Fruit fly (Drosophila melanogaster): ENCODE measurements around the gene Send2.
A peak's percentile ranks its signal among the peaks of the same experiment; 100 is the strongest.

Gene Send2

DNA sequence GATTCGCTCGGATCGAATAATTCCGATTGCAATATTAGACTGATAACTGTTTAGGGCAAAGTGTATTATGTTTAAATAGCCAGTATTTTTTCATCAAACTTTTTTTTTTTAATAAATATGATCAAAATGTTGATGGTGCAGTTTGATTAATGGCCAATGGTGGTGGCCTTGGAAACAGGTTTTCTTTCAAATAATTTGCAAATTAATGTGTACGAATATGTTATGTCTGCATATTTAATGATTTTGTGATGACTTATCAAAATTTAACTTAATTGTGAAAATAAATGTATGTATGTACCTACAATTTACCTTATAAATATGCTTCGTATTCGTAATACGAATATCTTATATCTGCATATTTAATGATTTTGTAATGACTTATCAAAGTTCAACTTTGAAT, 14.8 kb upstream of the Send2 start:
- no peak for TF ChIP-seq Hr78 (GFP tag; optimal IDR thresholded peaks at IDR 0.05)
- TF ChIP-seq Dfd (GFP tag; optimal IDR thresholded peaks at IDR 0.05), result no peak
- TF ChIP-seq HLH106 (tag; optimal IDR thresholded peaks at IDR 0.05), result no peak
- TF ChIP-seq foxo (GFP tag; optimal IDR thresholded peaks at IDR 0.05), result no peak
- TF ChIP-seq woc (GFP tag; optimal IDR thresholded peaks at IDR 0.05), result no peak
- no peak for TF ChIP-seq pan (optimal IDR thresholded peaks at IDR 0.05)
- no peak for TF ChIP-seq jim (GFP tag; optimal IDR thresholded peaks at IDR 0.05)
- no peak for TF ChIP-seq psq (GFP tag; optimal IDR thresholded peaks at IDR 0.05)
- no peak for TF ChIP-seq Sp1 (GFP tag; optimal IDR thresholded peaks at IDR 0.05)
- TF ChIP-seq Abd-B (GFP tag; optimal IDR thresholded peaks at IDR 0.05), result no peak
- TF ChIP-seq Mio (GFP tag; optimal IDR thresholded peaks at IDR 0.05), result no peak
- no peak for TF ChIP-seq h (GFP tag; optimal IDR thresholded peaks at IDR 0.05)
- no peak for TF ChIP-seq Dif (GFP tag; optimal IDR thresholded peaks at IDR 0.05; ENCODE audit: partially characterized antibody)
- TF ChIP-seq dmrt93B (GFP tag; optimal IDR thresholded peaks at IDR 0.05), result no peak
- TF ChIP-seq Vsx2 (GFP tag; optimal IDR thresholded peaks at IDR 0.05; ENCODE audit: partially characterized antibody), result no peak
- TF ChIP-seq lola (GFP tag; optimal IDR thresholded peaks at IDR 0.05), result no peak
- TF ChIP-seq CrebA (GFP tag; optimal IDR thresholded peaks at IDR 0.05; ENCODE audit: borderline replicate concordance), result no peak
- TF ChIP-seq OdsH (GFP tag; optimal IDR thresholded peaks at IDR 0.05), result no peak

DNA sequence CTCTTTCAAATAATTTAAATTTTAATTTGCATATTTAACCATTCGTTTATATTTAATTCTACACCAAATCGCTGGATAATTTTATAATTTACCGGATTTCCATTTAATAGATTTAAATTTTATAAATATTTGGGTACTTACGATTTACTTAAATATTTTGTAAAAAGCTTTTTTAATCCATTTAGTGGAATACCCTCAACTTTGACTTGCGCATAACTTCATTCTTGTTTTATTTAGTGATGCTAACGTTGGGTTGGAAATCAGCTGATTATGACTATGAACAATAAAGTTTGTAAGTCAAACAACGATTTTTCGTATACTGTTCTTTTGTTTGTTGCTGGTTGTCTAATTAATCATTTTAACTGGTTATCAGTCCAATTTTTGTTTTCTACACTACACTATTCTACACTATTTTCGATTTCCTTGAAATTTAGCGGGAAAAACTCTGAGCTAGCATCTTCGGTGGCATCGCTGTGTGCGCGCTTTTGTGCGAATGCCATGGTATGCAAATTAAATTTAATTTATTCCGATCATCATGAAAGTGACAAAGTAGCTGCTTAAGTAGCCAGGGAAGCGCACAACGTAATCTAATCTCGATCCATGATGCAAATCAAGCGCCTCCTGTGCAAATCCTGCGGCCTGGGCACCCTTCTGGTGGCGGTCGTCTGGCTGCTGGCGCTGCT, 12.4 kb upstream of the Send2 start, which contains the start of gene Pgant35A:
TSS of gene Pgant35A (plus strand) at position 473 of the 683 bp plus-strand sequence.
- TF ChIP-seq br (GFP tag; optimal IDR thresholded peaks at IDR 0.05) (peak; percentile 34), Hr78 (GFP tag; optimal IDR thresholded peaks at IDR 0.05) (no peak), fru (GFP tag; optimal IDR thresholded peaks at IDR 0.05) (peak; percentile 30), brk (GFP tag; optimal IDR thresholded peaks at IDR 0.05) (peak; percentile 26), Dif (GFP tag; optimal IDR thresholded peaks at IDR 0.05; ENCODE audit: partially characterized antibody) (no peak), CrebA (GFP tag; optimal IDR thresholded peaks at IDR 0.05; ENCODE audit: borderline replicate concordance) (no peak), Abd-B (GFP tag; optimal IDR thresholded peaks at IDR 0.05) (no peak), Jra (GFP tag; optimal IDR thresholded peaks at IDR 0.05) (peak; percentile 13), pan (optimal IDR thresholded peaks at IDR 0.05) (no peak), ey (GFP tag; optimal IDR thresholded peaks at IDR 0.05) (peak; percentile 13), rgr (GFP tag; optimal IDR thresholded peaks at IDR 0.05) (peak; percentile 55), CG9705 (GFP tag; optimal IDR thresholded peaks at IDR 0.05) (no peak), Rel (GFP tag; optimal IDR thresholded peaks at IDR 0.05) (no peak), Rel (tag; optimal IDR thresholded peaks at IDR 0.05) (peak; percentile 24), woc (GFP tag; optimal IDR thresholded peaks at IDR 0.05) (peak; percentile 89), lola (GFP tag; optimal IDR thresholded peaks at IDR 0.05) (no peak), psq (GFP tag; optimal IDR thresholded peaks at IDR 0.05) (peak; percentile 27), Mio (GFP tag; optimal IDR thresholded peaks at IDR 0.05) (no peak), Hr83 (GFP tag; optimal IDR thresholded peaks at IDR 0.05; ENCODE audit: poor library complexity, severe bottlenecking) (no peak), jim (GFP tag; optimal IDR thresholded peaks at IDR 0.05) (no peak), HLH106 (tag; optimal IDR thresholded peaks at IDR 0.05) (peak; percentile 38), foxo (GFP tag; optimal IDR thresholded peaks at IDR 0.05) (peak in 1 of 2 experiments; percentile 44), Sp1 (GFP tag; optimal IDR thresholded peaks at IDR 0.05) (peak; percentile 34), Vsx2 (GFP tag; optimal IDR thresholded peaks at IDR 0.05; ENCODE audit: partially characterized antibody) (no peak), OdsH (GFP tag; optimal IDR thresholded peaks at IDR 0.05) (no peak), h (GFP tag; optimal IDR thresholded peaks at IDR 0.05) (no peak), Hnf4 (GFP tag; optimal IDR thresholded peaks at IDR 0.05) (peak; percentile 26), Myc (optimal IDR thresholded peaks at IDR 0.05) (peak; percentile 99), dmrt93B (GFP tag; optimal IDR thresholded peaks at IDR 0.05) (no peak)

dm6 chr2L:14356793-14357372, 10.4 kb upstream of the Send2 start:
- TF ChIP-seq Hr83 (GFP tag; optimal IDR thresholded peaks at IDR 0.05; ENCODE audit: poor library complexity, severe bottlenecking) (peak; percentile 34), Jra (GFP tag; optimal IDR thresholded peaks at IDR 0.05) (no peak), Sp1 (GFP tag; optimal IDR thresholded peaks at IDR 0.05) (no peak), OdsH (GFP tag; optimal IDR thresholded peaks at IDR 0.05) (peak; percentile 10), rgr (GFP tag; optimal IDR thresholded peaks at IDR 0.05) (peak; percentile 50), br (GFP tag; optimal IDR thresholded peaks at IDR 0.05) (peak; percentile 25), h (GFP tag; optimal IDR thresholded peaks at IDR 0.05) (peak; percentile 17)

DNA sequence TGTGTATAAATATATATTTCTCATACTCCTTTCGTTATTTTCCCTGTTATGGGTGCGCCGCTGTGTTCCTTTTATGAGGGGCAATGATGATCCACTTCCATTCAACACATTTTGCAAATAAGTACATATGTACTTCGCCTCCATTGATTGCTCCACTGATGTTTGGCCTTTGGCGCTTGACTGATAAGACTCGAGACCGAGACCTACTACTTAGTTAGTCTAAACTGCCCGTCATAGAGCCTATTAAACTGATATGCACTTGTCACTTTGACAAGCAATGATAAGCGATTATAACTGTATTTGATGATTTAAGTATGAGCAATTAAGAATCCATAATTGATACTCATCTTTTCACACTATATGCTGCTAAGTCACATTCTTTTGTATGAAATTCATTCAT, 9.8 kb upstream of the Send2 start:
- no peak for TF ChIP-seq jim (GFP tag; optimal IDR thresholded peaks at IDR 0.05)
- no peak for TF ChIP-seq sage (GFP tag; optimal IDR thresholded peaks at IDR 0.05)
- TF ChIP-seq HLH106 (tag; optimal IDR thresholded peaks at IDR 0.05), result no peak
- peak; percentile 13 for TF ChIP-seq Hnf4 (GFP tag; optimal IDR thresholded peaks at IDR 0.05)
- TF ChIP-seq sv (GFP tag; optimal IDR thresholded peaks at IDR 0.05), result no peak
- peak; percentile 27 for TF ChIP-seq Hr83 (GFP tag; optimal IDR thresholded peaks at IDR 0.05; ENCODE audit: poor library complexity, severe bottlenecking)
- no peak for TF ChIP-seq psq (GFP tag; optimal IDR thresholded peaks at IDR 0.05)
- TF ChIP-seq Sp1 (GFP tag; optimal IDR thresholded peaks at IDR 0.05), result no peak
- TF ChIP-seq Myc (optimal IDR thresholded peaks at IDR 0.05), result no peak
- no peak for TF ChIP-seq dmrt93B (GFP tag; optimal IDR thresholded peaks at IDR 0.05)
- TF ChIP-seq dsf (GFP tag; optimal IDR thresholded peaks at IDR 0.05; ENCODE audit: borderline replicate concordance), result no peak
- TF ChIP-seq Mio (GFP tag; optimal IDR thresholded peaks at IDR 0.05), result no peak
- TF ChIP-seq Jra (GFP tag; optimal IDR thresholded peaks at IDR 0.05), result no peak
- TF ChIP-seq CG9705 (GFP tag; optimal IDR thresholded peaks at IDR 0.05), result no peak
- no peak for TF ChIP-seq tai (GFP tag; optimal IDR thresholded peaks at IDR 0.05)
- TF ChIP-seq Dfd (GFP tag; optimal IDR thresholded peaks at IDR 0.05), result no peak
- no peak for TF ChIP-seq brk (GFP tag; optimal IDR thresholded peaks at IDR 0.05)

Measured in whole organism, wandering third instar larva.